Worm (Caenorhabditis elegans) whole organism, late embryonic: ENCODE data around the gene T08D10.3.

ENCODE experiments used
- C38D4.7 ChIP-seq: fragments of 200-800 bp; sonication (Bioruptor generic); optimal IDR thresholded peaks from 2 replicates; lab custom pipeline; 2018; ENCODE audit warnings: mild to moderate bottlenecking, missing genetic modification characterization, moderate library complexity, missing compliant biosample characterization
- F13H6.1 ChIP-seq: sonication (generic microtip); optimal IDR thresholded peaks from 2 replicates; lab custom pipeline; 2016; ENCODE audit warnings: missing genetic modification characterization, missing compliant biosample characterization
- K02D7.2 ChIP-seq: sonication (generic microtip); optimal IDR thresholded peaks from 2 replicates; lab custom pipeline; 2017; ENCODE audit warnings: mild to moderate bottlenecking, missing genetic modification characterization, missing compliant biosample characterization
- T23F11.4 ChIP-seq: fragments of 200-800 bp; sonication (Bioruptor generic); optimal IDR thresholded peaks from 2 replicates; lab custom pipeline; 2018; ENCODE audit warnings: mild to moderate bottlenecking, missing genetic modification characterization, missing compliant biosample characterization
- Y22D7AL.16 ChIP-seq: sonication (generic microtip); optimal IDR thresholded peaks from 2 replicates; lab custom pipeline; 2016; ENCODE audit warnings: missing genetic modification characterization, missing compliant biosample characterization
- ahr-1 ChIP-seq: sonication (generic microtip); optimal IDR thresholded peaks from 2 replicates; lab custom pipeline; 2016; ENCODE audit warnings: missing genetic modification characterization, missing compliant biosample characterization
- ceh-14 ChIP-seq: sonication (generic microtip); optimal IDR thresholded peaks from 2 replicates; lab custom pipeline; 2016; ENCODE audit warnings: missing genotype, missing genetic modification characterization, missing compliant biosample characterization
- ceh-18 ChIP-seq: sonication (generic microtip); optimal IDR thresholded peaks from 2 replicates; lab custom pipeline; 2016; ENCODE audit warnings: missing genetic modification characterization, missing compliant biosample characterization
- ceh-24 ChIP-seq: sonication (generic microtip); optimal IDR thresholded peaks from 2 replicates; lab custom pipeline; 2016; ENCODE audit warnings: mild to moderate bottlenecking, missing genetic modification characterization, missing compliant biosample characterization
- ceh-31 ChIP-seq: sonication (generic microtip); optimal IDR thresholded peaks from 2 replicates; lab custom pipeline; 2016; ENCODE audit warnings: missing genetic modification characterization, missing compliant biosample characterization
- ceh-34 ChIP-seq: sonication (generic microtip); optimal IDR thresholded peaks from 2 replicates; lab custom pipeline; 2016; ENCODE audit warnings: mild to moderate bottlenecking, missing genetic modification characterization, missing compliant biosample characterization
- ceh-48 ChIP-seq: sonication (generic microtip); optimal IDR thresholded peaks from 2 replicates; lab custom pipeline; 2016; ENCODE audit warnings: missing genetic modification characterization, inconsistent platforms, missing compliant biosample characterization
- ceh-6 ChIP-seq: fragments of 200-800 bp; sonication (Bioruptor generic); optimal IDR thresholded peaks from 2 replicates; lab custom pipeline; 2018; ENCODE audit warnings: mild to moderate bottlenecking, missing genetic modification characterization, missing compliant biosample characterization
- che-1 ChIP-seq: sonication (generic microtip); optimal IDR thresholded peaks from 2 replicates; lab custom pipeline; 2016; ENCODE audit warnings: mild to moderate bottlenecking, missing genetic modification characterization, missing compliant biosample characterization
- dmd-4 ChIP-seq: sonication (generic microtip); optimal IDR thresholded peaks from 2 replicates; lab custom pipeline; 2016; ENCODE audit warnings: borderline replicate concordance, missing genetic modification characterization, missing compliant biosample characterization
- ets-4 ChIP-seq: sonication (generic microtip); optimal IDR thresholded peaks from 2 replicates; lab custom pipeline; 2016; ENCODE audit warnings: missing genetic modification characterization, missing compliant biosample characterization
- fkh-6 ChIP-seq: sonication (generic microtip); optimal IDR thresholded peaks from 2 replicates; lab custom pipeline; 2016; ENCODE audit warnings: missing genetic modification characterization, missing compliant biosample characterization
- hlh-15 ChIP-seq: sonication (generic microtip); optimal IDR thresholded peaks from 2 replicates; lab custom pipeline; 2016; ENCODE audit warnings: missing genetic modification characterization, missing compliant biosample characterization
- hlh-8 ChIP-seq: sonication (generic microtip); optimal IDR thresholded peaks from 2 replicates; lab custom pipeline; 2016; ENCODE audit warnings: missing genotype, missing genetic modification characterization, missing compliant biosample characterization
- mec-3 ChIP-seq: sonication (generic microtip); optimal IDR thresholded peaks from 2 replicates; lab custom pipeline; 2016; ENCODE audit warnings: borderline replicate concordance, missing genetic modification characterization, missing compliant biosample characterization
- nfya-1 ChIP-seq: sonication (generic microtip); optimal IDR thresholded peaks from 2 replicates; lab custom pipeline; 2017; ENCODE audit warnings: missing genetic modification characterization, mild to moderate bottlenecking, missing compliant biosample characterization, antibody characterized with exemption, moderate library complexity
- odd-2 ChIP-seq: sonication (generic microtip); optimal IDR thresholded peaks from 2 replicates; lab custom pipeline; 2017; ENCODE audit warnings: antibody characterized with exemption, mild to moderate bottlenecking, missing genetic modification characterization, missing compliant biosample characterization
- pat-9 ChIP-seq: fragments of 200-800 bp; sonication (Bioruptor generic); optimal IDR thresholded peaks from 2 replicates; lab custom pipeline; 2018; ENCODE audit warnings: mild to moderate bottlenecking, missing genetic modification characterization, moderate library complexity, missing compliant biosample characterization
- pqm-1 ChIP-seq: sonication (generic microtip); optimal IDR thresholded peaks from 2 replicates; lab custom pipeline; 2016; ENCODE audit warnings: missing genetic modification characterization, missing compliant biosample characterization
- ref-2 ChIP-seq: sonication (generic microtip); optimal IDR thresholded peaks from 2 replicates; lab custom pipeline; 2016; ENCODE audit warnings: missing genetic modification characterization, missing compliant biosample characterization
- rnt-1 ChIP-seq: sonication (generic microtip); optimal IDR thresholded peaks from 2 replicates; lab custom pipeline; 2016; ENCODE audit warnings: missing genetic modification characterization, missing compliant biosample characterization
- sdc-2 ChIP-seq: sonication (generic microtip); optimal IDR thresholded peaks from 2 replicates; lab custom pipeline; 2016; ENCODE audit warnings: missing genotype, missing genetic modification characterization, missing compliant biosample characterization
- tbx-2 ChIP-seq: sonication (generic microtip); optimal IDR thresholded peaks from 2 replicates; lab custom pipeline; 2016; ENCODE audit warnings: missing genetic modification characterization, missing compliant biosample characterization
- tbx-7 ChIP-seq: sonication (generic microtip); optimal IDR thresholded peaks from 2 replicates; lab custom pipeline; 2016; ENCODE audit warnings: missing genotype, missing genetic modification characterization, missing compliant biosample characterization
- unc-3 ChIP-seq, 2 experiments: fragments of 200-800 bp in 1 of 2; sonication (Bioruptor generic) in 1 of 2; sonication (generic microtip) in 1 of 2; conservative IDR thresholded peaks in 1 of 2; optimal IDR thresholded peaks in 1 of 2; 2 replicates each; pipeline versions ENCODE4 v1.3.6 to Lab custom; 2016 to 2022; ENCODE audit warnings: missing compliant biosample characterization in 2 of 2, missing genetic modification characterization in 2 of 2, missing genetic modification reagents in 1 of 2
- unc-42 ChIP-seq: sonication (generic microtip); optimal IDR thresholded peaks from 2 replicates; lab custom pipeline; 2016; ENCODE audit warnings: missing genotype, missing genetic modification characterization, missing compliant biosample characterization
- unc-55 ChIP-seq: sonication (generic microtip); optimal IDR thresholded peaks from 2 replicates; lab custom pipeline; 2017; ENCODE audit warnings: missing biosample characterization, missing genetic modification reagents, missing genetic modification characterization

Gene T08D10.3

ce11 chrX:11938826-11939225, 16.4 kb upstream of the T08D10.3 start, which contains the start of gene F55G7.5:
Gene F55G7.5, minus strand, starts transcription at chrX:11938926.
- no peak for TF ChIP-seq pqm-1 (tag; lab: Kevin White, UChicago)
- no peak for TF ChIP-seq ceh-24 (tag; lab: Kevin White, UChicago)
- TF ChIP-seq hlh-15: no peak
- no peak for TF ChIP-seq T23F11.4 (GFP tag; lab: Kevin White, UChicago)
- no peak for TF ChIP-seq hlh-8 (tag; lab: Kevin White, UChicago)
- no peak for TF ChIP-seq Y22D7AL.16 (tag; lab: Kevin White, UChicago)
- TF ChIP-seq mec-3 (tag; lab: Kevin White, UChicago): no peak

- TF ChIP-seq dmd-4 (no peak), unc-42 (tag; lab: Kevin White, UChicago) (no peak), ceh-34 (tag; lab: Kevin White, UChicago) (no peak), rnt-1 (tag; lab: Kevin White, UChicago) (no peak), ceh-18 (tag; lab: Kevin White, UChicago) (no peak), ref-2 (tag; lab: Kevin White, UChicago) (no peak), unc-3 (GFP tag; conservative IDR thresholded peaks at IDR 0.05; lab: Robert Waterston, UW) (no peak), unc-3 (tag; optimal IDR thresholded peaks at IDR 0.05; lab: Kevin White, UChicago) (no peak), ahr-1 (no peak), nfya-1 (tag; lab: Kevin White, UChicago) (no peak), hlh-15 (no peak), unc-55 (GFP tag; lab: Kevin White, UChicago) (no peak)
These were observed 13.3 kb upstream of the T08D10.3 start, which contains the start of gene F55G7.3 for ce11 chrX:11941951-11942350. Gene F55G7.3, minus strand, starts transcription at chrX:11942051.

- TF ChIP-seq ceh-31: peak; percentile 37
- no peak for TF ChIP-seq che-1 (tag; lab: Kevin White, UChicago)
- TF ChIP-seq rnt-1 (tag; lab: Kevin White, UChicago): peak; percentile 30
- TF ChIP-seq ets-4 (tag; lab: Kevin White, UChicago): no peak
- TF ChIP-seq ceh-48 (tag; lab: Kevin White, UChicago): peak; percentile 84
- peak; percentile 1 for TF ChIP-seq tbx-2 (tag; lab: Kevin White, UChicago)
- TF ChIP-seq unc-42 (tag; lab: Kevin White, UChicago): peak; percentile 3
- TF ChIP-seq sdc-2: peak; percentile 71
- TF ChIP-seq, all 69 proteins: peak for 6
These were observed 8.3 kb upstream of the T08D10.3 start, which contains the start of gene nfya-1 for ce11 chrX:11946788-11947463. Gene nfya-1, minus strand, starts transcription at chrX:11946838.

ce11 chrX:11948184-11948894, 6.9 kb upstream of the T08D10.3 start, which contains the start of gene lsd-1:
Gene lsd-1, plus strand, starts transcription at chrX:11948844.
- TF ChIP-seq pat-9 (tag; lab: Kevin White, UChicago) (no peak), sdc-2 (peak; percentile 24)

ce11 chrX:11952129-11952528, 3.1 kb upstream of the T08D10.3 start:
- no peak for TF ChIP-seq C38D4.7 (GFP tag; lab: Kevin White, UChicago)
- TF ChIP-seq unc-55 (GFP tag; lab: Kevin White, UChicago): no peak
- no peak for TF ChIP-seq ceh-14 (tag; lab: Kevin White, UChicago)
- no peak for TF ChIP-seq ceh-18 (tag; lab: Kevin White, UChicago)
- no peak for TF ChIP-seq tbx-7
- no peak for TF ChIP-seq F13H6.1 (tag; lab: Kevin White, UChicago)
- no peak for TF ChIP-seq K02D7.2
- no peak for TF ChIP-seq fkh-6
- TF ChIP-seq ceh-6: no peak
- TF ChIP-seq odd-2 (tag; lab: Kevin White, UChicago): no peak
- TF ChIP-seq, all 69 proteins: peak for 0
